Fruit fly (Drosophila melanogaster) whole organism, prepupa: ENCODE data around the gene Vha16-3.

Source experiments
- Blimp-1 ChIP-seq: fragments of 200-800 bp; sonication (Bioruptor generic); optimal IDR thresholded peaks from 3 replicates; lab custom pipeline; 2017; ENCODE audit warnings: missing biosample characterization, missing genetic modification characterization, mild to moderate bottlenecking, moderate library complexity, missing genetic modification reagents
- CG10669 ChIP-seq: fragments of 200-800 bp; sonication (Bioruptor generic); optimal IDR thresholded peaks from 3 replicates; lab custom pipeline; 2018; ENCODE audit warnings: missing biosample characterization, mild to moderate bottlenecking, missing genetic modification characterization, moderate library complexity
- CG11762 ChIP-seq: fragments of 200-800 bp; sonication (Bioruptor generic); optimal IDR thresholded peaks from 3 replicates; lab custom pipeline; 2016; ENCODE audit warnings: missing biosample characterization, missing genetic modification characterization; ENCODE audit not compliant: insufficient read depth
- CG11902 ChIP-seq: fragments of 200-800 bp; sonication (Bioruptor generic); optimal IDR thresholded peaks from 3 replicates; lab custom pipeline; 2016; ENCODE audit warnings: missing biosample characterization, missing genetic modification characterization
- CG15336 ChIP-seq: fragments of 200-800 bp; sonication (Bioruptor generic); IDR thresholded peaks from 2 replicates; pipeline ENCODE4 v1.3.6; 2022; ENCODE audit warnings: missing biosample characterization, missing genetic modification characterization
- CG1621 ChIP-seq: fragments of 200-800 bp; sonication (Bioruptor generic); optimal IDR thresholded peaks from 3 replicates; lab custom pipeline; 2018; ENCODE audit warnings: missing biosample characterization, mild to moderate bottlenecking, missing genetic modification characterization
- CG31627 ChIP-seq: fragments of 200-800 bp; sonication (Bioruptor generic); optimal IDR thresholded peaks from 3 replicates; lab custom pipeline; 2016; ENCODE audit warnings: missing biosample characterization, missing genetic modification characterization
- CG32006 ChIP-seq: fragments of 200-800 bp; sonication (Bioruptor generic); optimal IDR thresholded peaks from 3 replicates; lab custom pipeline; 2017; ENCODE audit warnings: missing biosample characterization, mild to moderate bottlenecking, missing genetic modification characterization
- CG34406 ChIP-seq: fragments of 200-800 bp; sonication (Bioruptor generic); optimal IDR thresholded peaks from 3 replicates; lab custom pipeline; 2016; ENCODE audit warnings: missing biosample characterization, missing genetic modification characterization
- CG4318 ChIP-seq: fragments of 200-800 bp; sonication (Bioruptor generic); optimal IDR thresholded peaks from 3 replicates; lab custom pipeline; 2017; ENCODE audit warnings: missing biosample characterization, mild to moderate bottlenecking, missing genetic modification characterization
- CG6276 ChIP-seq: fragments of 200-800 bp; sonication (Bioruptor generic); optimal IDR thresholded peaks from 2 replicates; lab custom pipeline; 2017; ENCODE audit warnings: missing biosample characterization, mild to moderate bottlenecking, missing genetic modification characterization
- CG6792 ChIP-seq: fragments of 200-800 bp; sonication (Bioruptor generic); optimal IDR thresholded peaks from 3 replicates; lab custom pipeline; 2016; ENCODE audit warnings: missing biosample characterization, missing genetic modification characterization
- CG6808 ChIP-seq: fragments of 200-800 bp; sonication (Bioruptor generic); optimal IDR thresholded peaks from 3 replicates; lab custom pipeline; 2017; ENCODE audit warnings: missing biosample characterization, missing genetic modification characterization, mild to moderate bottlenecking, moderate library complexity, missing genetic modification reagents
- CG6854 ChIP-seq: fragments of 200-800 bp; sonication (Bioruptor generic); optimal IDR thresholded peaks from 2 replicates; lab custom pipeline; 2017; ENCODE audit warnings: missing biosample characterization, mild to moderate bottlenecking, missing genetic modification characterization
- CG8119 ChIP-seq: fragments of 200-800 bp; sonication (Bioruptor generic); IDR thresholded peaks from 3 replicates; pipeline ENCODE4 v1.3.6; 2022; ENCODE audit warnings: missing biosample characterization, missing genetic modification characterization
- CG8319 ChIP-seq: fragments of 200-800 bp; sonication (Bioruptor generic); optimal IDR thresholded peaks from 3 replicates; lab custom pipeline; 2016; ENCODE audit warnings: missing biosample characterization, missing genetic modification characterization
- Eip75B ChIP-seq: fragments of 200-800 bp; sonication (Bioruptor generic); optimal IDR thresholded peaks from 3 replicates; lab custom pipeline; 2016; ENCODE audit warnings: missing biosample characterization, missing genetic modification characterization
- Eip78C ChIP-seq: fragments of 200-800 bp; sonication (Bioruptor generic); peaks from one replicate; lab custom pipeline; 2016; ENCODE audit warnings: missing biosample characterization, missing genetic modification characterization
- Eip93F ChIP-seq: fragments of 200-800 bp; sonication (Bioruptor generic); optimal IDR thresholded peaks from 2 replicates; lab custom pipeline; 2016; ENCODE audit warnings: missing biosample characterization, mild to moderate bottlenecking, missing genetic modification characterization
- Ets21C ChIP-seq: fragments of 200-800 bp; sonication (Bioruptor generic); optimal IDR thresholded peaks from 3 replicates; lab custom pipeline; 2016; ENCODE audit warnings: missing biosample characterization, missing genetic modification characterization
- Hr39 ChIP-seq: fragments of 200-800 bp; sonication (Bioruptor generic); optimal IDR thresholded peaks from 2 replicates; lab custom pipeline; 2016; ENCODE audit warnings: missing biosample characterization, missing genetic modification characterization
- Hr4 ChIP-seq: fragments of 200-800 bp; sonication (Bioruptor generic); optimal IDR thresholded peaks from 3 replicates; lab custom pipeline; 2016; ENCODE audit warnings: missing biosample characterization, missing genetic modification characterization
- Lpt ChIP-seq: fragments of 200-800 bp; sonication (Bioruptor generic); optimal IDR thresholded peaks from 3 replicates; lab custom pipeline; 2016; ENCODE audit warnings: missing biosample characterization, missing genetic modification characterization
- Met ChIP-seq: fragments of 200-800 bp; sonication (Bioruptor generic); optimal IDR thresholded peaks from 3 replicates; lab custom pipeline; 2016; ENCODE audit warnings: missing biosample characterization, missing genetic modification characterization
- Smox ChIP-seq: fragments of 200-800 bp; sonication (Bioruptor generic); optimal IDR thresholded peaks from 3 replicates; lab custom pipeline; 2016; ENCODE audit warnings: missing biosample characterization, missing genetic modification characterization
- Sox14 ChIP-seq: fragments of 200-800 bp; sonication (Bioruptor generic); optimal IDR thresholded peaks from 3 replicates; lab custom pipeline; 2016; ENCODE audit warnings: missing biosample characterization, missing genetic modification characterization
- Sox15 ChIP-seq: fragments of 200-800 bp; sonication (Bioruptor generic); optimal IDR thresholded peaks from 3 replicates; lab custom pipeline; 2016; ENCODE audit warnings: missing biosample characterization, missing genetic modification characterization
- achi ChIP-seq: fragments of 200-800 bp; sonication (Bioruptor generic); optimal IDR thresholded peaks from 3 replicates; lab custom pipeline; 2016; ENCODE audit warnings: missing biosample characterization, missing genetic modification characterization
- cyc ChIP-seq: fragments of 200-800 bp; sonication (Bioruptor generic); optimal IDR thresholded peaks from 3 replicates; lab custom pipeline; 2016; ENCODE audit warnings: missing biosample characterization, missing genetic modification characterization
- dsx ChIP-seq: fragments of 200-800 bp; optimal IDR thresholded peaks from 3 replicates; lab custom pipeline; 2019; ENCODE audit warnings: missing biosample characterization, mild to moderate bottlenecking, missing genetic modification characterization, moderate library complexity; ENCODE audit not compliant: poor library complexity, severe bottlenecking
- eg ChIP-seq: fragments of 200-800 bp; sonication (Bioruptor generic); IDR thresholded peaks from 3 replicates; pipeline ENCODE4 v1.3.6; 2022; ENCODE audit warnings: missing biosample characterization, missing genetic modification characterization
- esn ChIP-seq: fragments of 200-800 bp; sonication (Bioruptor generic); optimal IDR thresholded peaks from 2 replicates; lab custom pipeline; 2016; ENCODE audit warnings: missing biosample characterization, mild to moderate bottlenecking, missing genetic modification characterization, moderate library complexity
- fd59A ChIP-seq: fragments of 200-800 bp; sonication (Bioruptor generic); optimal IDR thresholded peaks from 2 replicates; lab custom pipeline; 2017; ENCODE audit warnings: missing biosample characterization, mild to moderate bottlenecking, missing genetic modification characterization, missing genetic modification reagents
- fd85E ChIP-seq: fragments of 200-800 bp; sonication (Bioruptor generic); optimal IDR thresholded peaks from 3 replicates; lab custom pipeline; 2016; ENCODE audit warnings: missing biosample characterization, missing genetic modification characterization
- fkh ChIP-seq: fragments of 200-800 bp; sonication (Bioruptor generic); optimal IDR thresholded peaks from 3 replicates; lab custom pipeline; 2017; ENCODE audit warnings: missing biosample characterization, mild to moderate bottlenecking, missing genetic modification characterization, moderate library complexity
- lz ChIP-seq: fragments of 200-800 bp; sonication (Bioruptor generic); optimal IDR thresholded peaks from 3 replicates; lab custom pipeline; 2016; ENCODE audit warnings: missing biosample characterization, missing genetic modification characterization
- net ChIP-seq: fragments of 200-800 bp; sonication (Bioruptor generic); optimal IDR thresholded peaks from 3 replicates; lab custom pipeline; 2016; ENCODE audit warnings: missing biosample characterization, missing genetic modification characterization
- pdm3 ChIP-seq: fragments of 200-800 bp; sonication (Bioruptor generic); optimal IDR thresholded peaks from 3 replicates; lab custom pipeline; 2016; ENCODE audit warnings: missing biosample characterization, missing genetic modification characterization
- salr ChIP-seq, 2 experiments: fragments of 200-800 bp; sonication (Bioruptor generic); optimal IDR thresholded peaks; 3 replicates each; lab custom pipeline; 2016 to 2018; ENCODE audit warnings: missing biosample characterization in 2 of 2, missing genetic modification characterization in 2 of 2, mild to moderate bottlenecking in 1 of 2
- spab ChIP-seq: fragments of 200-800 bp; sonication (Bioruptor generic); optimal IDR thresholded peaks from 2 replicates; lab custom pipeline; 2017; ENCODE audit warnings: missing biosample characterization, mild to moderate bottlenecking, missing genetic modification characterization, missing genetic modification reagents
- svp ChIP-seq: fragments of 200-800 bp; sonication (Bioruptor generic); peaks from one replicate; lab custom pipeline; 2016; ENCODE audit warnings: missing biosample characterization, missing genetic modification characterization
- topi ChIP-seq: fragments of 200-800 bp; sonication (Bioruptor generic); optimal IDR thresholded peaks from 3 replicates; lab custom pipeline; 2016; ENCODE audit warnings: missing biosample characterization, missing genetic modification characterization
- vri ChIP-seq: fragments of 200-800 bp; sonication (Bioruptor generic); optimal IDR thresholded peaks from 3 replicates; lab custom pipeline; 2016; ENCODE audit warnings: missing biosample characterization, mild to moderate bottlenecking, missing genetic modification characterization

Vha16-3 gene

DNA sequence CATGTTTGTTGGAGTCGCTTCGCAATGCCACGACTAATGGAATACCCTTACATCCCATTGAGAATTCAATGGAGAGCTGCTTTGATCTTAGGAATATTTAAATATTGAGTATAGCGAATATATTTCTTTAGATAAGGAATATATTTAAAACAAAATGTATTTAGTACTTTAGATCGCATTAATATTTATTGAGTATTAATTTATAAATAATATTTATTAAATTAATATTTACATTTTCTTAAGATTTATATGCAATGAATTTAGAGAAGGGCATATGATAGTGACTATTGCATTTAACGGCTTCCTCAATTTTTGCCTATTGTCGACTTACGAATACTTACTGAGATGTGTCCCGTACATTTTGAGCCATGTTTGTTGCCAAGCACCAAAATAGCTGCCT is 28.9 kb upstream of the Vha16-3 start (continued):
- TF ChIP-seq fd59A (GFP tag; lab: Kevin White, UChicago) (no peak), Eip78C (peak; percentile 61), Sox15 (GFP tag; lab: Kevin White, UChicago) (no peak), eg (GFP tag; lab: Robert Waterston, UW) (no peak), CG11762 (GFP tag; lab: Kevin White, UChicago) (no peak), Eip75B (GFP tag; lab: Kevin White, UChicago) (no peak), CG6792 (no peak), CG31627 (GFP tag; lab: Kevin White, UChicago) (no peak), Smox (GFP tag; lab: Kevin White, UChicago) (no peak), lz (no peak), CG8319 (GFP tag; lab: Kevin White, UChicago) (no peak), pdm3 (GFP tag; lab: Kevin White, UChicago) (no peak), CG8119 (GFP tag; lab: Robert Waterston, UW) (peak; percentile 85), CG6808 (GFP tag; lab: Kevin White, UChicago) (peak; percentile 18), Hr4 (GFP tag; lab: Kevin White, UChicago) (peak; percentile 52), CG10669 (GFP tag; lab: Kevin White, UChicago) (no peak), spab (GFP tag; lab: Kevin White, UChicago) (no peak), salr (GFP tag; optimal IDR thresholded peaks at IDR 0.05; lab: Kevin White, UChicago) (peak in 1 of 2 experiments; percentile 29), topi (GFP tag; lab: Kevin White, UChicago) (no peak), CG11902 (GFP tag; lab: Kevin White, UChicago) (no peak), esn (no peak), Lpt (GFP tag; lab: Kevin White, UChicago) (peak; percentile 32), fd85E (GFP tag; lab: Kevin White, UChicago) (no peak), vri (GFP tag; lab: Kevin White, UChicago) (no peak), CG1621 (tag; lab: Kevin White, UChicago) (no peak), CG4318 (GFP tag; lab: Kevin White, UChicago) (peak; percentile 72), Ets21C (GFP tag; lab: Kevin White, UChicago) (no peak), Blimp-1 (GFP tag; lab: Kevin White, UChicago) (no peak), CG6854 (GFP tag; lab: Kevin White, UChicago) (no peak), cyc (GFP tag; lab: Kevin White, UChicago) (no peak), net (GFP tag; lab: Kevin White, UChicago) (no peak), dsx (GFP tag; lab: Kevin White, UChicago) (no peak), Eip93F (GFP tag; lab: Kevin White, UChicago) (no peak), CG34406 (GFP tag; lab: Kevin White, UChicago) (peak; percentile 5)

DNA sequence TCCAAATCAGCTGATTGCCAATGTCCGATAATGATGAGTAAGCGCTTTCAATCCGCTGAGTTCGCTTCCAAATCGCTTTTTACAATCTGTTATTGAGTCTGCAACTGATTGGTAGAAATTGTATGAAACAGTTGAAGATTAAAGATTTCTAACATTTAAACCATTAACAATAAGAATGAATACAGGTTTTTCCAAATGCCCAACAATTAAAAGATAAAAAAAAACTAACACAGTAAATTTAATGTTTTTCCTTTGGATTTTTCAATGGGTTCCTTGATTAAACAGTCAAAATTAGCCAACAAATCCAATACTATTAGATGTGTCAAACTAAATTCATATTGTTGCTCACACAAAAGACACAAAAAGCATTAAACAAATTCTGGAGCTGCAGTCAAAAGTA is 28.2 kb upstream of the Vha16-3 start, which contains the start of gene CG7557:
CG7557 (plus strand) TSS at position 301 of the 400 bp plus-strand sequence.
- TF ChIP-seq fkh (GFP tag; lab: Kevin White, UChicago): no peak

DNA sequence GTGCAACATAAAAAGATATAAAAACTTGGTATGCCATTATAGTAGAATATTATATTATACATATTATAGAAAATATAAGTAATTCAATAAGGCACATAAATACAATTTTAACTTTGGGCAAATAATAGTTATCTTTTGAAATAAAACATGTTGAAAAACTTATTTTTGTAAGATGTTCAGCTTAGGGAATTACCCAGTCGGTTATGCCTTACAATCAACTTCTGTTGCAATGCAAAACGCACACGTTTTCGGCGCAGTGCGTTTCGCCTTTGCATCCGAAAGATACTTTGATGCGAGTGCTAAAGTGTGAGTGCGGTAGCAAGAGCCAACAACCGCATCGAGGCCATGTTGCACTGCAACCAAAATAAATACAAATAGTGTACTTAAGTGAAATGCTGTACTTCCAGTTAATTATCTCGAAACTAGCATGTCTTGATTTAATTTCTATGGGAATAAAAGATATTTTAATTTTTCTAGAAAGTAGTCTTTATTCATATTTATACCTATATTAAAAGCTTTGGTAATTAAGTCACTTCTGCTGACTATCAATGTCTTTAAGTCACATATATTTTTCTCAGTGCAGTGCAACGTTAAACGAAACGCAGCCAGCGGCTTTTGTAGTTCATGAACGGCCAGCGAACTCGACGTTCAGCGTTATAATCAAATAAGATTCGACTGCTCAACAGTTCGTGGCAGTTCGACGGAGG is 25.9 kb upstream of the Vha16-3 start:
- TF ChIP-seq dsx (GFP tag; lab: Kevin White, UChicago): peak; percentile 82
- TF ChIP-seq svp: peak; percentile 91
- peak; percentile 49 for TF ChIP-seq Hr39 (GFP tag; lab: Kevin White, UChicago)
- TF ChIP-seq Smox (GFP tag; lab: Kevin White, UChicago): peak; percentile 58
- peak; percentile 80 for TF ChIP-seq CG11762 (GFP tag; lab: Kevin White, UChicago)
- TF ChIP-seq topi (GFP tag; lab: Kevin White, UChicago): peak; percentile 77
- peak; percentile 91 for TF ChIP-seq CG15336 (GFP tag; lab: Robert Waterston, UW)
- TF ChIP-seq CG32006 (GFP tag; lab: Kevin White, UChicago): peak; percentile 83
- peak; percentile 78 for TF ChIP-seq spab (GFP tag; lab: Kevin White, UChicago)
- peak; percentile 62 for TF ChIP-seq achi (GFP tag; lab: Kevin White, UChicago)
- peak; percentile 89 for TF ChIP-seq eg (GFP tag; lab: Robert Waterston, UW)
- TF ChIP-seq fd85E (GFP tag; lab: Kevin White, UChicago): no peak
- peak in 1 of 2 experiments; percentile 74 for TF ChIP-seq salr (GFP tag; optimal IDR thresholded peaks at IDR 0.05; lab: Kevin White, UChicago)
- TF ChIP-seq Eip78C: peak; percentile 98
- peak; percentile 91 for TF ChIP-seq CG8119 (GFP tag; lab: Robert Waterston, UW)
- no peak for TF ChIP-seq Eip93F (GFP tag; lab: Kevin White, UChicago)
- peak; percentile 70 for TF ChIP-seq Sox14
- peak; percentile 93 for TF ChIP-seq Eip75B (GFP tag; lab: Kevin White, UChicago)
- peak; percentile 93 for TF ChIP-seq Lpt (GFP tag; lab: Kevin White, UChicago)
- peak; percentile 89 for TF ChIP-seq CG6276 (GFP tag; lab: Kevin White, UChicago)
- TF ChIP-seq CG8319 (GFP tag; lab: Kevin White, UChicago): peak; percentile 51
- TF ChIP-seq CG10669 (GFP tag; lab: Kevin White, UChicago): peak; percentile 81
- TF ChIP-seq lz: peak; percentile 63
- TF ChIP-seq fkh (GFP tag; lab: Kevin White, UChicago): no peak
- peak; percentile 55 for TF ChIP-seq CG31627 (GFP tag; lab: Kevin White, UChicago)
- peak; percentile 60 for TF ChIP-seq Met (GFP tag; lab: Kevin White, UChicago)
- TF ChIP-seq Ets21C (GFP tag; lab: Kevin White, UChicago): peak; percentile 45
